Worm (Caenorhabditis elegans) whole organism, L4 larva: ENCODE data around the gene Y43F8B.3.

Experiments
- aha-1 ChIP-seq: fragments of 150-350 bp; peaks from one replicate; lab custom pipeline; 2014; ENCODE audit warnings: missing biosample characterization, missing genetic modification characterization
- aly-2 ChIP-seq: sonication (generic microtip); optimal IDR thresholded peaks from 2 replicates; lab custom pipeline; 2018; ENCODE audit warnings: missing biosample characterization, missing genetic modification characterization
- ceh-20 ChIP-seq: fragments of 200-800 bp; sonication (Bioruptor generic); IDR thresholded peaks from 2 replicates; pipeline ENCODE4 v1.3.6; 2022; ENCODE audit warnings: missing genetic modification reagents, missing genetic modification characterization, missing compliant biosample characterization
- ceh-82 ChIP-seq: sonication (generic microtip); optimal IDR thresholded peaks from 2 replicates; lab custom pipeline; 2017; ENCODE audit warnings: missing biosample characterization, missing genetic modification characterization
- dpl-1 ChIP-seq: fragments of 150-350 bp; optimal IDR thresholded peaks from 2 replicates; lab custom pipeline; 2014; ENCODE audit warnings: missing biosample characterization, missing genetic modification reagents, missing genetic modification characterization
- fos-1 ChIP-seq: fragments of 150-350 bp; optimal IDR thresholded peaks from 2 replicates; lab custom pipeline; 2014; ENCODE audit warnings: missing biosample characterization, missing genetic modification characterization
- jun-1 ChIP-seq: fragments of 150-350 bp; optimal IDR thresholded peaks from 2 replicates; lab custom pipeline; 2014; ENCODE audit warnings: missing biosample characterization, missing genetic modification reagents, missing genetic modification characterization
- lim-7 ChIP-seq: fragments of 200-800 bp; sonication (Bioruptor generic); IDR thresholded peaks from 2 replicates; pipeline ENCODE4 v1.3.6; 2022; ENCODE audit warnings: missing genetic modification characterization, missing compliant biosample characterization
- lin-15B ChIP-seq: fragments of 150-350 bp; sonication (generic microtip); optimal IDR thresholded peaks from 3 replicates; lab custom pipeline; 2014; ENCODE audit warnings: missing biosample characterization, missing genetic modification characterization
- mep-1 ChIP-seq: fragments of 150-350 bp; sonication (generic microtip); optimal IDR thresholded peaks from 3 replicates; lab custom pipeline; 2014; ENCODE audit warnings: missing biosample characterization, missing genetic modification characterization
- pqm-1 ChIP-seq: sonication (generic microtip); optimal IDR thresholded peaks from 2 replicates; lab custom pipeline; 2017; ENCODE audit warnings: missing biosample characterization, missing genetic modification characterization
- unc-130 ChIP-seq: sonication (generic microtip); optimal IDR thresholded peaks from 2 replicates; lab custom pipeline; 2016; ENCODE audit warnings: missing genetic modification reagents, missing genetic modification characterization, missing compliant biosample characterization

ce11 chrV:19462020-19462419 is 40.9 kb upstream of the Y43F8B.3 start, which contains the start of gene Y43F8B.15:
- TF ChIP-seq jun-1 (tag; lab: Kevin White, UChicago): no peak
- no peak for TF ChIP-seq lin-15B (tag; lab: Kevin White, UChicago)
- no peak for TF ChIP-seq pqm-1 (tag; lab: Kevin White, UChicago)
- TF ChIP-seq ceh-20: no peak
- TF ChIP-seq dpl-1 (GFP tag; lab: Kevin White, UChicago): no peak
- no peak for TF ChIP-seq aly-2
- no peak for TF ChIP-seq mep-1
- TF ChIP-seq lim-7 (GFP tag; lab: Robert Waterston, UW): no peak
- TF ChIP-seq ceh-82 (tag; lab: Kevin White, UChicago): no peak
- TF ChIP-seq aha-1 (tag; lab: Kevin White, UChicago): no peak
- no peak for TF ChIP-seq fos-1 (tag; lab: Kevin White, UChicago)
- no peak for TF ChIP-seq unc-130 (GFP tag; lab: Kevin White, UChicago)
